Fruit fly (Drosophila melanogaster) whole organism, embryonic: ENCODE data around the gene PPP4R2r.

Experiments
- Asciz ChIP-seq: fragments of 200-800 bp; sonication (Bioruptor generic); optimal IDR thresholded peaks from 2 replicates; lab custom pipeline; 2017; ENCODE audit warnings: missing biosample characterization, mild to moderate bottlenecking, missing genetic modification characterization, missing genetic modification reagents
- CG18764 ChIP-seq: fragments of 200-800 bp; sonication (Bioruptor generic); optimal IDR thresholded peaks from 3 replicates; lab custom pipeline; 2016; ENCODE audit warnings: missing biosample characterization, missing genetic modification characterization
- CG31441 ChIP-seq: fragments of 200-800 bp; sonication (Bioruptor generic); IDR thresholded peaks from 2 replicates; pipeline ENCODE4 v1.3.6; 2022; ENCODE audit warnings: missing biosample characterization, missing genetic modification characterization
- CG42726 ChIP-seq: fragments of 200-800 bp; sonication (Bioruptor generic); IDR thresholded peaks from 2 replicates; pipeline ENCODE4 v1.3.6; 2022; ENCODE audit warnings: missing biosample characterization, missing genetic modification characterization; ENCODE audit not compliant: partially characterized antibody
- Dll ChIP-seq: fragments of 200-800 bp; sonication (Bioruptor generic); IDR thresholded peaks from 4 replicates; pipeline ENCODE4 v1.3.6; 2022; ENCODE audit warnings: missing biosample characterization, missing genetic modification characterization; ENCODE audit not compliant: partially characterized antibody
- Hr78 ChIP-seq, 2 experiments: fragments of 200-800 bp in 1 of 2; fragments of >200 bp in 1 of 2; sonication (Bioruptor generic) in 1 of 2; optimal IDR thresholded peaks; 2 replicates each; lab custom pipeline; 2017 to 2019; ENCODE audit warnings: missing biosample characterization in 2 of 2, missing genetic modification characterization in 2 of 2, mild to moderate bottlenecking in 1 of 2, moderate library complexity in 1 of 2
- Max ChIP-seq: fragments of 200-800 bp; sonication (Bioruptor generic); optimal IDR thresholded peaks from 2 replicates; lab custom pipeline; 2016; ENCODE audit warnings: missing biosample characterization, mild to moderate bottlenecking, missing genetic modification characterization
- NC2α ChIP-seq: fragments of 200-800 bp; sonication (Bioruptor generic); optimal IDR thresholded peaks from 2 replicates; lab custom pipeline; 2016; ENCODE audit warnings: missing biosample characterization, missing genetic modification characterization
- NFAT ChIP-seq: fragments of 200-800 bp; sonication (Bioruptor generic); IDR thresholded peaks from 2 replicates; pipeline ENCODE4 v1.3.6; 2022; ENCODE audit warnings: missing biosample characterization, missing genetic modification characterization
- Six4 ChIP-seq: fragments of 200-800 bp; sonication (Bioruptor generic); optimal IDR thresholded peaks from 2 replicates; lab custom pipeline; 2016; ENCODE audit warnings: missing biosample characterization, missing genetic modification characterization
- dm ChIP-seq: fragments of 200-800 bp; sonication (Bioruptor generic); optimal IDR thresholded peaks from 3 replicates; lab custom pipeline; 2016; ENCODE audit warnings: missing biosample characterization, missing genetic modification characterization
- kni ChIP-seq: fragments of 200-800 bp; sonication (Bioruptor generic); optimal IDR thresholded peaks from 3 replicates; lab custom pipeline; 2017; ENCODE audit warnings: mild to moderate bottlenecking, missing biosample characterization, missing genetic modification reagents, missing genetic modification characterization
- oc ChIP-seq: fragments of 200-800 bp; sonication (Bioruptor generic); optimal IDR thresholded peaks from 2 replicates; lab custom pipeline; 2018; ENCODE audit warnings: missing biosample characterization, mild to moderate bottlenecking, missing genetic modification characterization, moderate library complexity

DNA sequence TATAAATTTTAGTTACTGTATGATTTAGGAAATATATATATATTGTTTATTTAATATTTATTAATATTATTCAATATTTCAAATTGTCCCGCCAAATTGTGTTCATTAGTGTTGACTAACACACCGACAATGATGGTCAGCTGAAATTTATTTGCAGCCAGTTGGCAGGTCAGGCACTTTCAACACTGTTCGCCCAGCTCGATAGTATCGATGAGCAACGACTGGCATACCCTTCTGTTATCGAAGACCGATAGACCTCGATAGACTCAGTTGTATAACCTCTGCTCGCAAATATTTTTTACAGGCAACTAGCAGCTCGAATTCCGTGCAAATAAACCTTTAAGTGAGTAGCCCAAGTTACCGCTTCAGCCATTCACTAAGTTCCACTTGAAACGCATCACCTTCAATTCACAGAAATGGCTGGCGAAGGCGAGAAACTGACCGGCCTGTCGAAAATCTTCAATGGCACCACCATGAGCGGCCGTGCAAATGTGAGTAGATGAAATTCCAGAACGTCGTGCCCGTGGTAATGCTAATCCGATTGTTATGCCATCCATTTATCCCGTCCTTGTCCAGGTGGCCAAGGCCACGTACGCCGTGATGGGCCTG is 18.0 kb upstream of the PPP4R2r start, which contains the start of gene Neb-cGP:
- TF ChIP-seq kni (GFP tag; lab: Kevin White, UChicago) (no peak), CG31441 (GFP tag; lab: Robert Waterston, UW) (peak; percentile 50), Hr78 (GFP tag; optimal IDR thresholded peaks at IDR 0.05; lab: Kevin White, UChicago) (no peak), Max (GFP tag; lab: Kevin White, UChicago) (no peak), Dll (peak; percentile 91), CG18764 (GFP tag; lab: Kevin White, UChicago) (peak; percentile 61), NC2α (GFP tag; lab: Kevin White, UChicago) (no peak), CG42726 (GFP tag; lab: Robert Waterston, UW) (peak; percentile 96), NFAT (GFP tag; lab: Robert Waterston, UW) (peak; percentile 59; the same call in 1 of the 2 replicates), Six4 (GFP tag; lab: Kevin White, UChicago) (peak; percentile 38), Asciz (no peak), dm (GFP tag; lab: Kevin White, UChicago) (peak; percentile 44), oc (tag; lab: Kevin White, UChicago) (no peak)
